Worm (Caenorhabditis elegans): ENCODE data around the gene mcm-6.
A peak's percentile ranks its signal among the peaks of the same experiment; 100 is the strongest.

Gene mcm-6

ce11 chrIII:9826005-9826404 lies 31.8 kb downstream of the mcm-6 start (continued):
- TF ChIP-seq spr-1 (tag; optimal IDR thresholded peaks at IDR 0.05): no peak
- TF ChIP-seq ceh-44 (GFP tag; IDR thresholded peaks at IDR 0.05): no peak
- no peak for TF ChIP-seq ztf-7 (tag; optimal IDR thresholded peaks at IDR 0.05)
- TF ChIP-seq egl-27 (tag; optimal IDR thresholded peaks at IDR 0.05): no peak
- TF ChIP-seq Y48G9A.11 (GFP tag; IDR thresholded peaks at IDR 0.05): no peak
- TF ChIP-seq hif-1 (tag; optimal IDR thresholded peaks at IDR 0.05): peak in 1 of 2 experiments; percentile 9
- peak; percentile 24 for TF ChIP-seq T20F7.1 (GFP tag; optimal IDR thresholded peaks at IDR 0.05)
- peak; percentile 56 for TF ChIP-seq mes-2 (tag; optimal IDR thresholded peaks at IDR 0.05; ENCODE audit: poor library complexity, severe bottlenecking)
- peak; percentile 73 for TF ChIP-seq hlh-11 (tag; optimal IDR thresholded peaks at IDR 0.05)
- TF ChIP-seq Y75B8A.6 (GFP tag; IDR thresholded peaks at IDR 0.05): 0 out of 2 replicates have a peak, but pooled peaks have one; percentile 49
- TF ChIP-seq nhr-6 (tag; optimal IDR thresholded peaks at IDR 0.05): peak; percentile 53
- peak; percentile 2 for TF ChIP-seq nhr-102 (tag; optimal IDR thresholded peaks at IDR 0.05)
- TF ChIP-seq nhr-77 (tag; optimal IDR thresholded peaks at IDR 0.05): peak; percentile 55
- TF ChIP-seq ceh-20 (GFP tag; IDR thresholded peaks at IDR 0.05): peak; percentile 56; the same call in 1 of the 2 replicates
- peak; percentile 62 for TF ChIP-seq lin-38 (GFP tag; IDR thresholded peaks at IDR 0.05)
- TF ChIP-seq dpl-1 (GFP tag; optimal IDR thresholded peaks at IDR 0.05): peak; percentile 5

DNA sequence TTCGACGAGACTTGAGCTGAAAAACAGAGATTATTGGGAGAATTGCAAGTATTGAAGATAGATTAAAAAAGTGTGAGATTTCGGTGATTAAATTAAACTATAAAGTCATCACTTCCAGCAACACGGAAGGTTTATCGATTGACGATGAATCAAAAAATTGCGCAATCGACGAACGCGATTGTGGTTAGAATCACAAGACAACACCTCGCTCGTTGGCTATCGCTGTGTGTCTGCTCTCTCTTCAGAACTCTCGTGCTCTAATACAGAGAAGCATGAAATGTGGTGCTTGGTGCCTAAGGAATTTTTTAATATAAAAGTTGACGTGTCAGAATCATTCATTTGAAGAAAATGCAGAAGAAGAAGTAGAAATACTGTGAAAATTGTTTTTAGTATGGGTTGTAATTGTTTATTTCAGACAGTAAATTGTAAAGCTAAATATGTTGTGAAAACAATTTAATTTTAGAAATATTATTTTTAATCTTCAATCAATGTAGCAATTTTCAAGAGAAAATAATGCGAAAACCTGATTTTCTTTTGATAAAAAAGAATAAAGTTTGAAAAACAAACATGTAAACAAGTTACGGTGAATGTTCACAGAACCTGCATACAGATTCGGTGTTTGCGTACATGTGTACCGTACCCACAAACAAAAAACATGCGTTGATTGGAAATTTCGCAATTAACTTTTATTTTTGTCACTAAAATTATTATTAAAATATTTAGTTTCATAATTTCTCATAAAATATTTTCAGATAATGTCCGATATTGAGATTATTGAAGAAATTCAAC lies 33.2 kb downstream of the mcm-6 start, which contains the start of the genes ZK632.10 and ZK632.11:
Gene ZK632.10, minus strand, starts transcription at position 560 of the 789 bp plus-strand sequence.
Gene ZK632.11, plus strand, starts transcription at position 753 of the 789 bp plus-strand sequence.
- TF ChIP-seq lin-38 (GFP tag; IDR thresholded peaks at IDR 0.05) (peak; percentile 34), nhr-42 (GFP tag; IDR thresholded peaks at IDR 0.05) (no peak), rbr-2 (tag; optimal IDR thresholded peaks at IDR 0.05) (peak; percentile 6), nhr-102 (tag; optimal IDR thresholded peaks at IDR 0.05) (no peak), skn-1 (tag; optimal IDR thresholded peaks at IDR 0.05) (no peak), mdt-29 (GFP tag; IDR thresholded peaks at IDR 0.05) (no peak), aly-2 (tag; optimal IDR thresholded peaks at IDR 0.05) (no peak), sdz-12 (GFP tag; optimal IDR thresholded peaks at IDR 0.05) (no peak), R02D3.7 (tag; optimal IDR thresholded peaks at IDR 0.05) (no peak), lin-29 (GFP tag; IDR thresholded peaks at IDR 0.05) (no peak), D1046.2 (GFP tag; IDR thresholded peaks at IDR 0.05) (no peak), nhr-28 (tag; optimal IDR thresholded peaks at IDR 0.05) (no peak), F37D6.2 (tag; optimal IDR thresholded peaks at IDR 0.05) (no peak), zip-11 (GFP tag; IDR thresholded peaks at IDR 0.05) (no peak), ztf-11 (tag; optimal IDR thresholded peaks at IDR 0.05) (no peak), attf-4 (tag; optimal IDR thresholded peaks at IDR 0.05) (no peak), zag-1 (tag; optimal IDR thresholded peaks at IDR 0.05) (no peak), F10B5.3 (tag; optimal IDR thresholded peaks at IDR 0.05) (no peak), ztf-7 (tag; optimal IDR thresholded peaks at IDR 0.05) (peak; percentile 28), daf-16 (GFP tag; optimal IDR thresholded peaks at IDR 0.05) (peak in 1 of 2 experiments; percentile 27), daf-16 (tag; optimal IDR thresholded peaks at IDR 0.05) (peak; percentile 93), lin-39 (tag; optimal IDR thresholded peaks at IDR 0.05) (no peak), spr-1 (tag; optimal IDR thresholded peaks at IDR 0.05) (no peak), nhr-76 (tag; optimal IDR thresholded peaks at IDR 0.05) (no peak), nhr-11 (tag; optimal IDR thresholded peaks at IDR 0.05) (no peak), Y75B8A.6 (GFP tag; IDR thresholded peaks at IDR 0.05) (no peak), Y105C5A.15 (GFP tag; IDR thresholded peaks at IDR 0.05) (no peak), fos-1 (tag; optimal IDR thresholded peaks at IDR 0.05) (no peak), lin-15B (tag; optimal IDR thresholded peaks at IDR 0.05) (no peak), lim-7 (GFP tag; IDR thresholded peaks at IDR 0.05) (peak; percentile 16; the same call in 1 of the 2 replicates), pha-4 (GFP tag; IDR thresholded peaks at IDR 0.05) (no peak), pha-4 (tag; optimal IDR thresholded peaks at IDR 0.05) (peak; percentile 87), zip-2 (tag; optimal IDR thresholded peaks at IDR 0.05) (no peak), lir-3 (tag; optimal IDR thresholded peaks at IDR 0.05) (no peak), zfp-3 (GFP tag; conservative IDR thresholded peaks at IDR 0.05) (no peak), F26F4.8 (GFP tag; conservative IDR thresholded peaks at IDR 0.05) (no peak), dmd-8 (GFP tag; IDR thresholded peaks at IDR 0.05) (no peak), daf-19 (GFP tag; conservative IDR thresholded peaks at IDR 0.05) (no peak), hlh-11 (tag; optimal IDR thresholded peaks at IDR 0.05) (peak; percentile 26)
